Worm (Caenorhabditis elegans): ENCODE measurements around the gene W02F12.2.

W02F12.2 gene

DNA sequence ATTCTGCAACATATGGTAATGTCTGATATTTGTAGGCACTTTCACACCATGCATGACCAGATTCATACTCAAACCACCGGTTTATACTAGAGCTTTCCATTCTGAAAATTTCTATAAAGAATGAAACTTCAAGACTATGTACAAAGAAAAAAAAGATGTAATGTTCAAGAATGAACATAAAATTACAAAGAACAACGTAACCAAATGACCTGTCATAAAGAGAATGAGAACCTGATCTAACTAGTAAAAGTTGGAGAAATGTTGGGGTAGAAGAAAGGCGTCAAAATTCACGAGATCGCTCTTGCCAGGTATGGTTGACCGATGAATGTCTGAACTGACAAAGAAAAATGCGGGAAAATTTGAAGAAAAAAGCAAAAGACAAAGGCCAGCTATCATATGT, at the start of gene W02F12.2:
Gene W02F12.2 (minus strand): TSS at position 101 of the 400 bp plus-strand sequence.
- no peak for TF ChIP-seq lin-13 (GFP tag; optimal IDR thresholded peaks at IDR 0.05)
- no peak for TF ChIP-seq ceh-16 (tag; optimal IDR thresholded peaks at IDR 0.05)
- no peak for TF ChIP-seq mbf-1 (tag; optimal IDR thresholded peaks at IDR 0.05)
- no peak for TF ChIP-seq C34F6.9 (tag; optimal IDR thresholded peaks at IDR 0.05)
- no peak for TF ChIP-seq peb-1 (tag; optimal IDR thresholded peaks at IDR 0.05)
- TF ChIP-seq nhr-21 (tag; optimal IDR thresholded peaks at IDR 0.05), result no peak
- TF ChIP-seq skn-1 (tag; optimal IDR thresholded peaks at IDR 0.05), result no peak
- no peak for TF ChIP-seq gmeb-1 (tag; optimal IDR thresholded peaks at IDR 0.05)
- no peak for TF ChIP-seq nhr-237 (tag; optimal IDR thresholded peaks at IDR 0.05)
- no peak for TF ChIP-seq fos-1 (tag; optimal IDR thresholded peaks at IDR 0.05)
- TF ChIP-seq unc-39 (tag; optimal IDR thresholded peaks at IDR 0.05), result no peak
- TF ChIP-seq nhr-6 (tag; optimal IDR thresholded peaks at IDR 0.05), result no peak
- no peak for TF ChIP-seq R02D3.7 (tag; optimal IDR thresholded peaks at IDR 0.05)
- TF ChIP-seq sem-4 (tag; optimal IDR thresholded peaks at IDR 0.05), result no peak

DNA sequence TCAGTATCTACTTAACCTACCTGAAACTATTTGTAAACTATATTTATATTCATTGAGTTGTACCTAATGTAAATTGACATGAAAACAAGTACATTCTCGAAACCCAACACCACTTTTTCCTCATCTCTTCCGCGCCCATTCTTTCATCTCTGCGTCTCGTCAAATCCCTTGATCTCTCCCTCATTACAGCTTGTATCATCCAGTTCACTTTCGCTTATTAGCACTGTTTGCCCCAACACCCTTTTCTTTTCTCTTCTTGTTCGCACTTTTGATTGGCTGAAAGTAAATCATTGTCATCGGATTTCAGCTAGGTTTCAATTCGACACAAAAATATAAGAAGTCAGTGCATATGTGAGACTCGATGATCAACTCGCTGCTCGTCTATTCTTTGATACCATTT, 47.3 kb upstream of the W02F12.2 start, which contains the start of gene T25F10.3:
Gene T25F10.3 (plus strand): TSS at position 308 of the 400 bp plus-strand sequence.
- no peak for TF ChIP-seq ama-1 (optimal IDR thresholded peaks at IDR 0.05)
- TF ChIP-seq blmp-1 (tag; optimal IDR thresholded peaks at IDR 0.05; ENCODE audit: insufficient read depth), result peak; percentile 88

DNA sequence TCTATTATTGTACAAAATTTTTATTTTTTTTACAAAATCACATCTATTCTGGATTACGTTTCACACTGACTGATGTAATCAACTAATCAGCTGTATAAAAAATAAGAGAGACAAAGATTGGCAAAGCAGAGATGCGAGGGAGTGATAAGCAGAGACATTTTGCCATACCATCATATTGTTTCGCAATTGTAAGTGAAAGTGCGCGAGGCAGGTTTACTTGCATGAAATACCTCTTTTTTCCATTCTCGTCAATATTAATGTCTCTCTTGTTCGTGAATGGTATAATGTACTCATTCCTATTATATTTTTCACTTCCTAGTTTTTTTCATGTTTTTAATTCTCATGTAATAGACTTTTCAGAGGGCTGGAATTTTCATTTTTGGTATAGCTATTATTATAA, 39.4 kb upstream of the W02F12.2 start:
- TF ChIP-seq blmp-1 (tag; optimal IDR thresholded peaks at IDR 0.05; ENCODE audit: insufficient read depth) (peak; percentile 94), nhr-25 (tag; optimal IDR thresholded peaks at IDR 0.05) (peak; percentile 56), nhr-23 (tag; optimal IDR thresholded peaks at IDR 0.05) (no peak)

DNA sequence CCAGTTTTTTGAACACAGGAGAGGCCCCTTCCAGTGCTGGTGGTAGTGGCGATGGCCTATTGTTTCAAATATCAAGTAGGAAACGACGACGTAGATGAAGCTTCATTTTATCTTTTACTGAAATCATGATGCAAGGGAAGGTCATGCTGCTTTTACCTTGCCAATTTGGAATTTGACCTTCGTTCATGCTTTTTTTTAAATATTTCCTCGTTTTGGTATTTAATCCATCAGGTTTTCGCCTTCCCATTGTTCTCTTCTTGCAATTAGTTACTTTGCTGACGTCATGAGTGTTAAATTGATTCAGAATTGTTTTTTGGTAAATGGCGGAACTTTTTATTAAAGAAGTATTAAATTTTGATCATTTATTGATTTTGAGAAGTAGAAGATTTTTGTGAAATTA, 38.7 kb upstream of the W02F12.2 start:
- TF ChIP-seq lin-13 (GFP tag; optimal IDR thresholded peaks at IDR 0.05), result no peak
- TF ChIP-seq egl-27 (tag; optimal IDR thresholded peaks at IDR 0.05), result no peak
- TF ChIP-seq zag-1 (tag; optimal IDR thresholded peaks at IDR 0.05), result no peak
- no peak for TF ChIP-seq nhr-129 (tag; optimal IDR thresholded peaks at IDR 0.05)
- TF ChIP-seq mab-5 (tag; optimal IDR thresholded peaks at IDR 0.05), result no peak
- TF ChIP-seq nhr-25 (tag; optimal IDR thresholded peaks at IDR 0.05), result peak; percentile 51
- no peak for TF ChIP-seq blmp-1 (tag; optimal IDR thresholded peaks at IDR 0.05; ENCODE audit: insufficient read depth)

DNA sequence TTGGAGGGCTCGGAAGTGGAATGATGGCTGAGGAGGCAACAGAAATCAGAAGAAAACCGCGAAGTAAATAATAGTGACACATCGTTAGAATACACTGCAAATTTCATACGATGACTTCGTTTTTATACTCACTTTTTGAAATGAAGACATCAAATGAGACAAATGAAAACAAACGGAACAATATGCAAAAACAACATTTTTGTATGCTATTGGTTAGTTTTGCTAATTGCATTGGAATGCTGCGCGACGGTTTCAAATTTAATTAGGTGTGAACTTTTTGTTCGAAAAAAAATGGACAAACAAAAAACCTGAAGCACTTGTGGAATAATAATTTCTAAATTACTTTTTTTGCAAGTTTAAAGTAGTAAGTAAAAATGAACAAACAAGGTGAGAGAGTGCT, 35.5 kb upstream of the W02F12.2 start, which contains the start of gene grl-8:
Gene grl-8 (minus strand): TSS at position 101 of the 400 bp plus-strand sequence.
- TF ChIP-seq ztf-1 (GFP tag; conservative IDR thresholded peaks at IDR 0.05) (no peak), sma-9 (GFP tag; optimal IDR thresholded peaks at IDR 0.05) (no peak), sma-9 (tag; optimal IDR thresholded peaks at IDR 0.05) (no peak), nhr-11 (tag; optimal IDR thresholded peaks at IDR 0.05) (no peak)

DNA sequence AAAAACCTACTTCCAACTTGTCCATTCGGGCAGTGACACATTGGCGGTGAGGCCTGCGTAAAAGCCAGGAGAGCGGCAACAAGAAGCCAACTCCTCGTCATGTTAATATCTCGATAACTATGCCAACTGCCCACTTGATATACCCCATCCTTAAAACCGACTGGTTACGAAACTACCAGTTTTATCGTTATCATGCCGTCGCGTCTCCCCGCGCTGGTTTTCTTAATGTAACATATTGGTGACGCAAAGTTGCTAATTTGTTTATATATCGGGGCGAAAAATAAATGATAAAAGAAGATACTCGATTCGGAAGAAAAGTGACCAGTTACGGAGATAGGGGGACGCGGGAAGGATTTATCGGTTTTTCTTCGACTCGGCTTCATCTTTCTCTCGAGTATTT, 34.1 kb upstream of the W02F12.2 start, which contains the start of gene grl-9:
Gene grl-9 (minus strand): TSS at position 101 of the 400 bp plus-strand sequence.
- TF ChIP-seq crh-2 (tag; optimal IDR thresholded peaks at IDR 0.05) (no peak), R02D3.7 (tag; optimal IDR thresholded peaks at IDR 0.05) (no peak), lsy-2 (tag; optimal IDR thresholded peaks at IDR 0.05) (no peak), C34F6.9 (tag; optimal IDR thresholded peaks at IDR 0.05) (no peak), elt-1 (tag; optimal IDR thresholded peaks at IDR 0.05) (no peak), unc-62 (GFP tag; optimal IDR thresholded peaks at IDR 0.05) (no peak), egl-27 (tag; optimal IDR thresholded peaks at IDR 0.05) (no peak), nhr-23 (tag; optimal IDR thresholded peaks at IDR 0.05) (no peak), mab-5 (tag; optimal IDR thresholded peaks at IDR 0.05) (no peak)

DNA sequence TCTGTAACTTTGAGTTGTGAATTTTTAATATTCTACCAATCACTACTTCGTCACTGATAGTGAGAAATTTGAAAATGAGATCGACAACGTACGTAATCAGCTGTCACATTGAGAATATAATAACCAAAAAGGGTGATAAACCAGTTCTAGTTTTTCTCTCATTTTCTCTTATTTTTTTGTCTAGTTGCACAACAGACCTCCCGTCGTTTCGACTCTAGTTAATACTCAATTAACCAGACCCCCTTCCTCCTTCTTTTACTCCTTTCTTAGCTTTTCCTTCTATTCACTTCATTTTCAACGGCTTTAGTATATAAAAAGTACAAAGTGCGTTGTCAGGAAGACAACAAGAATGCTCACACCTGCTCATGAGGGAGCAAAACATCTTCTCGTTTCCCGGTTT, 29.8 kb upstream of the W02F12.2 start, which contains the start of gene ZC487.1:
Gene ZC487.1 (plus strand): TSS at position 301 of the 400 bp plus-strand sequence.
- TF ChIP-seq nhr-23 (tag; optimal IDR thresholded peaks at IDR 0.05), result no peak
- TF ChIP-seq peb-1 (tag; optimal IDR thresholded peaks at IDR 0.05), result no peak
- no peak for TF ChIP-seq ztf-4 (tag; optimal IDR thresholded peaks at IDR 0.05)
- TF ChIP-seq fos-1 (tag; optimal IDR thresholded peaks at IDR 0.05), result no peak
